Fruit fly (Drosophila melanogaster) whole organism, embryonic: Measurements from ENCODE around the gene Cnot4.

ENCODE experiments used
- Awh ChIP-seq: fragments of 200-800 bp; sonication (Bioruptor generic); IDR thresholded peaks from 2 replicates; pipeline ENCODE4, ENCODE4 v1.3.6; 2022; ENCODE audit warnings: missing biosample characterization, missing genetic modification characterization
- CG1024 ChIP-seq: fragments of 200-800 bp; sonication (Bioruptor generic); IDR thresholded peaks from 2 replicates; pipeline ENCODE4 v1.3.6; 2022; ENCODE audit warnings: missing biosample characterization, missing genetic modification characterization
- CG10274 ChIP-seq: fragments of 200-800 bp; sonication (Bioruptor generic); optimal IDR thresholded peaks from 3 replicates; lab custom pipeline; 2017; ENCODE audit warnings: missing biosample characterization, mild to moderate bottlenecking, missing genetic modification characterization
- CG12104 ChIP-seq: fragments of 200-800 bp; sonication (Bioruptor generic); optimal IDR thresholded peaks from 3 replicates; lab custom pipeline; 2016; ENCODE audit warnings: missing biosample characterization, missing genetic modification characterization
- CG13296 ChIP-seq: fragments of 200-800 bp; sonication (Bioruptor generic); optimal IDR thresholded peaks from 3 replicates; lab custom pipeline; 2018; ENCODE audit warnings: missing biosample characterization, mild to moderate bottlenecking, missing genetic modification characterization
- CG1647 ChIP-seq: fragments of 200-800 bp; sonication (Bioruptor generic); optimal IDR thresholded peaks from 3 replicates; lab custom pipeline; 2016; ENCODE audit warnings: missing biosample characterization, missing genetic modification characterization
- CG16779 ChIP-seq: fragments of 200-800 bp; sonication (Bioruptor generic); IDR thresholded peaks from 2 replicates; pipeline ENCODE4 v1.3.6; 2022; ENCODE audit warnings: missing biosample characterization, missing genetic modification characterization
- CG18764 ChIP-seq: fragments of 200-800 bp; sonication (Bioruptor generic); optimal IDR thresholded peaks from 3 replicates; lab custom pipeline; 2016; ENCODE audit warnings: missing biosample characterization, missing genetic modification characterization
- CG30403 ChIP-seq: fragments of 200-800 bp; sonication (Bioruptor generic); optimal IDR thresholded peaks from 3 replicates; lab custom pipeline; 2016; ENCODE audit warnings: missing biosample characterization, missing genetic modification characterization
- CG31224 ChIP-seq: fragments of 200-800 bp; sonication (Bioruptor generic); IDR thresholded peaks from 2 replicates; pipeline ENCODE4 v1.3.6; 2022; ENCODE audit warnings: missing biosample characterization, missing genetic modification characterization
- CG7745 ChIP-seq: fragments of 200-800 bp; sonication (Bioruptor generic); optimal IDR thresholded peaks from 2 replicates; lab custom pipeline; 2018; ENCODE audit warnings: missing biosample characterization, mild to moderate bottlenecking, missing genetic modification characterization, moderate library complexity
- CG8765 ChIP-seq: fragments of 200-800 bp; sonication (Bioruptor generic); IDR thresholded peaks from 2 replicates; pipeline ENCODE4 v1.3.6; 2022; ENCODE audit warnings: missing biosample characterization, missing genetic modification characterization
- CG9817 ChIP-seq: fragments of 200-800 bp; sonication (Bioruptor generic); optimal IDR thresholded peaks from 2 replicates; lab custom pipeline; 2018; ENCODE audit warnings: missing biosample characterization, mild to moderate bottlenecking, missing genetic modification characterization, moderate library complexity
- D ChIP-seq, 2 experiments: fragments of 200-800 bp in 1 of 2; fragments of >200 bp in 1 of 2; sonication (Bioruptor generic) in 1 of 2; optimal IDR thresholded peaks; 2 replicates in 1 of 2; 3 replicates in 1 of 2; lab custom pipeline; 2017; ENCODE audit warnings: mild to moderate bottlenecking in 1 of 2, missing biosample characterization in 1 of 2, missing genetic modification characterization in 1 of 2, missing genetic modification reagents in 1 of 2
- Deaf1 ChIP-seq: fragments of 200-800 bp; optimal IDR thresholded peaks from 3 replicates; lab custom pipeline; 2019; ENCODE audit warnings: missing biosample characterization, mild to moderate bottlenecking, missing genetic modification characterization, moderate library complexity
- Dfd ChIP-seq, 2 experiments: fragments of >200 bp; optimal IDR thresholded peaks; 2 replicates each; lab custom pipeline; 2017; ENCODE audit warnings: missing biosample characterization in 2 of 2, missing genetic modification characterization in 2 of 2
- Ets65A ChIP-seq: fragments of 200-800 bp; sonication (Bioruptor generic); peaks from one replicate; lab custom pipeline; 2016; ENCODE audit warnings: missing biosample characterization, missing genetic modification characterization
- Med ChIP-seq: fragments of 200-800 bp; sonication (Bioruptor generic); peaks from one replicate; lab custom pipeline; 2016; ENCODE audit warnings: missing biosample characterization, missing genetic modification characterization, mild to moderate bottlenecking, inconsistent platforms, moderate library complexity
- Neu2 ChIP-seq: fragments of 200-800 bp; sonication (Bioruptor generic); optimal IDR thresholded peaks from 3 replicates; lab custom pipeline; 2016; ENCODE audit warnings: missing biosample characterization, missing genetic modification characterization, borderline replicate concordance
- Pdp1 ChIP-seq, 2 experiments: fragments of 200-800 bp; sonication (Bioruptor generic); optimal IDR thresholded peaks; 3 replicates each; lab custom pipeline; 2016; ENCODE audit warnings: missing biosample characterization in 2 of 2, missing genetic modification characterization in 2 of 2, mild to moderate bottlenecking in 1 of 2, moderate library complexity in 1 of 2
- Sry-δ ChIP-seq: fragments of 200-800 bp; sonication (Bioruptor generic); optimal IDR thresholded peaks from 2 replicates; lab custom pipeline; 2016; ENCODE audit warnings: missing biosample characterization, missing genetic modification characterization
- Trl ChIP-seq, 3 experiments: fragments of >200 bp in 2 of 3; fragments of 200-800 bp in 1 of 3; sonication (Bioruptor generic) in 1 of 3; optimal IDR thresholded peaks; 2 replicates in 1 of 3; 3 replicates in 2 of 3; lab custom pipeline; 2016 to 2017; ENCODE audit warnings: missing biosample characterization in 1 of 3, missing genetic modification characterization in 1 of 3
- ap ChIP-seq: fragments of 200-800 bp; sonication (Bioruptor generic); IDR thresholded peaks from 2 replicates; pipeline ENCODE4 v1.3.6; 2022; ENCODE audit warnings: missing biosample characterization, missing genetic modification characterization
- bowl ChIP-seq: fragments of 200-800 bp; sonication (Bioruptor generic); IDR thresholded peaks from 2 replicates; pipeline ENCODE4 v1.3.6; 2022; ENCODE audit warnings: missing biosample characterization, missing genetic modification characterization
- cg ChIP-seq: fragments of 200-800 bp; sonication (Bioruptor generic); optimal IDR thresholded peaks from 3 replicates; lab custom pipeline; 2019; ENCODE audit warnings: missing biosample characterization, mild to moderate bottlenecking, missing genetic modification characterization, moderate library complexity
- chn ChIP-seq: fragments of 200-800 bp; sonication (Bioruptor generic); optimal IDR thresholded peaks from 2 replicates; lab custom pipeline; 2016; ENCODE audit warnings: missing biosample characterization, missing genetic modification characterization
- croc ChIP-seq: fragments of 200-800 bp; sonication (Bioruptor generic); conservative IDR thresholded peaks from 3 replicates; pipeline ENCODE4 v1.3.6; 2022; ENCODE audit warnings: missing biosample characterization, missing genetic modification characterization
- ewg ChIP-seq: fragments of 200-800 bp; sonication (Bioruptor generic); optimal IDR thresholded peaks from 3 replicates; lab custom pipeline; 2017; ENCODE audit warnings: mild to moderate bottlenecking, missing biosample characterization, missing genetic modification reagents, missing genetic modification characterization
- gfzf ChIP-seq: fragments of 200-800 bp; sonication (Bioruptor generic); optimal IDR thresholded peaks from 2 replicates; lab custom pipeline; 2016; ENCODE audit warnings: missing biosample characterization, mild to moderate bottlenecking, missing genetic modification characterization, moderate library complexity
- hbn ChIP-seq: fragments of 200-800 bp; sonication (Bioruptor generic); IDR thresholded peaks from 2 replicates; pipeline ENCODE4 v1.3.6; 2022; ENCODE audit warnings: missing biosample characterization, missing genetic modification characterization; ENCODE audit not compliant: partially characterized antibody
- hth ChIP-seq: fragments of >200 bp; optimal IDR thresholded peaks from 2 replicates; lab custom pipeline; 2017; ENCODE audit warnings: inconsistent platforms
- jumu ChIP-seq: fragments of 200-800 bp; sonication (Bioruptor generic); optimal IDR thresholded peaks from 3 replicates; lab custom pipeline; 2016; ENCODE audit warnings: missing biosample characterization, missing genetic modification characterization
- knrl ChIP-seq: fragments of 200-800 bp; sonication (Bioruptor generic); IDR thresholded peaks from 3 replicates; pipeline ENCODE4 v1.3.6; 2022; ENCODE audit warnings: missing biosample characterization, missing genetic modification characterization; ENCODE audit not compliant: partially characterized antibody
- nerfin-1 ChIP-seq: fragments of 200-800 bp; sonication (Bioruptor generic); optimal IDR thresholded peaks from 3 replicates; lab custom pipeline; 2019; ENCODE audit warnings: missing biosample characterization, mild to moderate bottlenecking, missing genetic modification characterization, moderate library complexity
- odd ChIP-seq: fragments of 200-800 bp; sonication (Bioruptor generic); optimal IDR thresholded peaks from 2 replicates; lab custom pipeline; 2017; ENCODE audit warnings: missing biosample characterization, mild to moderate bottlenecking, missing genetic modification characterization
- onecut ChIP-seq: fragments of 200-800 bp; sonication (Bioruptor generic); IDR thresholded peaks from 2 replicates; pipeline ENCODE4 v1.3.6; 2022; ENCODE audit warnings: missing biosample characterization, missing genetic modification characterization
- pan ChIP-seq, 4 experiments: fragments of >200 bp in 3 of 4; fragments of 200-800 bp in 1 of 4; sonication (Bioruptor generic) in 1 of 4; optimal IDR thresholded peaks in 3 of 4; IDR thresholded peaks in 1 of 4; 2 replicates each; pipeline versions ENCODE4 v1.3.6 to Lab custom; 2017 to 2022; ENCODE audit warnings: missing biosample characterization in 2 of 4, missing genetic modification characterization in 2 of 4, mixed read lengths in 1 of 4
- pnt ChIP-seq: fragments of 200-800 bp; sonication (Bioruptor generic); optimal IDR thresholded peaks from 3 replicates; lab custom pipeline; 2016; ENCODE audit warnings: missing biosample characterization, missing genetic modification characterization
- sisA ChIP-seq: fragments of 200-800 bp; sonication (Bioruptor generic); IDR thresholded peaks from 2 replicates; pipeline ENCODE4 v1.3.6; 2022; ENCODE audit warnings: missing biosample characterization, missing genetic modification characterization
- sqz ChIP-seq: fragments of 200-800 bp; sonication (Bioruptor generic); optimal IDR thresholded peaks from 3 replicates; lab custom pipeline; 2018; ENCODE audit warnings: missing biosample characterization, mild to moderate bottlenecking, missing genetic modification characterization
- wor ChIP-seq: fragments of 200-800 bp; sonication (Bioruptor generic); IDR thresholded peaks from 2 replicates; pipeline ENCODE4 v1.3.6; 2022; ENCODE audit warnings: missing biosample characterization, missing genetic modification characterization
- zen ChIP-seq: fragments of 200-800 bp; sonication (Bioruptor generic); optimal IDR thresholded peaks from 3 replicates; lab custom pipeline; 2018; ENCODE audit warnings: missing biosample characterization, mild to moderate bottlenecking, missing genetic modification characterization, moderate library complexity

The Cnot4 gene

DNA sequence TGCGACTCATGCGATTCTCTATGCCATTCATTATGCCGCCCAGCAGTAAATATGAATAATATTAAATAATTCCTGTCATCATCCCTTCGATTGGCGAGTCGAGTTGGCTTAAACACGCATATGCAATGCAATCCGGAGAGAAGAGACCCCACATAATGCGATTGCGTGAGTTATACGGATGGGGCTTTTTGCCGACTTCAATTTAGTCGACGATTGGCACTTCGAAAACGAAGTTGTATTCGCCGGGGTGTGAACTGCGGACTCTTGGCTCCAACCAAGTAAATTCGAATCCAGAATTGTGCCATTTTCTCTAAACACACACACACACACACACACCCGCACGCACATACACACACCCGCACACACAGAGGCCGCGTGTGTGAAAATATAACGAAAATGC lies 20.2 kb upstream of the Cnot4 start:
- TF ChIP-seq Trl (optimal IDR thresholded peaks at IDR 0.05; lab: Kevin White, UChicago) (no peak), Trl (GFP tag; optimal IDR thresholded peaks at IDR 0.05; lab: Kevin White, UChicago) (peak; percentile 1), cg (peak; percentile 65), CG18764 (GFP tag; lab: Kevin White, UChicago) (no peak), Deaf1 (tag; lab: Kevin White, UChicago) (peak; percentile 83), CG1024 (GFP tag; lab: Robert Waterston, UW) (no peak), CG30403 (GFP tag; lab: Kevin White, UChicago) (no peak), CG1647 (no peak), hth (lab: Kevin White, UChicago) (no peak), wor (no peak), pnt (no peak), sqz (GFP tag; lab: Kevin White, UChicago) (no peak), bowl (GFP tag; lab: Robert Waterston, UW) (no peak), ewg (GFP tag; lab: Kevin White, UChicago) (peak; percentile 90), CG8765 (no peak), Pdp1 (GFP tag; optimal IDR thresholded peaks at IDR 0.05; lab: Kevin White, UChicago) (peak in 1 of 2 experiments; percentile 40), croc (GFP tag; lab: Robert Waterston, UW) (no peak), Dfd (GFP tag; optimal IDR thresholded peaks at IDR 0.05; lab: Kevin White, UChicago) (peak in 1 of 2 experiments; percentile 8)

DNA sequence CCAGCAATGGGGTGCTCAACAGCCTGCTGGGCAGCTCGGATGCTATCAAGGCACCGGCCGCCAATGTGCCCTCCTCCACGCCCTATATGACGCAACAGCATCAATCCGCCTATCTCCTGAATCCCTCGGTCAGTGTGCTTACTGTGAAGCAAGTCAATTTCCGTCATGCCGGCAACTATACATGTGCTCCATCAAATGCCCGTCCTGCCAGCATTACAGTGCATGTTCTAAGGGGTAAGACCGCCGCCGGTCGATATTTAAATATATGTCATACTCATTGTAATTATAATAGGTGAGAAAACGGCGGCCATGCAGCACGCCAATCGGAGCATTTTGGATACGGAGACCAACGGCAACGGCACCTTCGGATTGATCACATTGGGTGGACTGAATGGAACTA lies 17.9 kb upstream of the Cnot4 start:
- TF ChIP-seq CG31224 (GFP tag; lab: Robert Waterston, UW) (no peak), odd (no peak), chn (no peak), gfzf (no peak), CG13296 (GFP tag; lab: Kevin White, UChicago) (no peak), sisA (no peak), D (optimal IDR thresholded peaks at IDR 0.05; lab: Kevin White, UChicago) (no peak), D (GFP tag; optimal IDR thresholded peaks at IDR 0.05; lab: Kevin White, UChicago) (no peak), Awh (GFP tag; lab: Robert Waterston, UW) (no peak), onecut (GFP tag; lab: Robert Waterston, UW) (no peak), CG10274 (GFP tag; lab: Kevin White, UChicago) (no peak), Neu2 (GFP tag; lab: Kevin White, UChicago) (no peak), Med (GFP tag; lab: Kevin White, UChicago) (peak; percentile 63), CG8765 (no peak), CG7745 (tag; lab: Kevin White, UChicago) (no peak), pan (optimal IDR thresholded peaks at IDR 0.05; lab: Kevin White, UChicago) (no peak), pan (GFP tag; optimal IDR thresholded peaks at IDR 0.05 in 1 of 2, IDR thresholded peaks at IDR 0.05 in 1 of 2) (peak in 1 of 2 experiments; percentile 17), knrl (GFP tag; lab: Robert Waterston, UW) (no peak), CG12104 (GFP tag; lab: Kevin White, UChicago) (no peak), Sry-δ (GFP tag; lab: Kevin White, UChicago) (no peak), hbn (GFP tag; lab: Robert Waterston, UW) (no peak), CG9817 (no peak), Ets65A (GFP tag; lab: Kevin White, UChicago) (peak; percentile 88), zen (tag; lab: Kevin White, UChicago) (no peak), ap (GFP tag; lab: Robert Waterston, UW) (no peak), jumu (GFP tag; lab: Kevin White, UChicago) (no peak), CG16779 (GFP tag; lab: Robert Waterston, UW) (no peak), nerfin-1 (tag; lab: Kevin White, UChicago) (no peak), pnt (no peak)
